Fruit fly (Drosophila melanogaster) whole organism, embryonic: ENCODE data around the gene CG5790.

Experiments used
- Blimp-1 ChIP-seq: fragments of 200-800 bp; sonication (Bioruptor generic); optimal IDR thresholded peaks from 3 replicates; lab custom pipeline; 2018; ENCODE audit warnings: missing biosample characterization, missing genetic modification characterization, mild to moderate bottlenecking, moderate library complexity, missing genetic modification reagents
- Bteb2 ChIP-seq: fragments of 200-800 bp; sonication (Bioruptor generic); optimal IDR thresholded peaks from 2 replicates; lab custom pipeline; 2016; ENCODE audit warnings: missing biosample characterization, missing genetic modification characterization
- CG10565 ChIP-seq: fragments of 200-800 bp; sonication (Bioruptor generic); optimal IDR thresholded peaks from 3 replicates; lab custom pipeline; 2016; ENCODE audit warnings: missing biosample characterization, mild to moderate bottlenecking, missing genetic modification characterization
- CG11398 ChIP-seq: fragments of 200-800 bp; sonication (Bioruptor generic); optimal IDR thresholded peaks from 2 replicates; lab custom pipeline; 2016; ENCODE audit warnings: missing biosample characterization, missing genetic modification characterization
- CG11723 ChIP-seq: fragments of 200-800 bp; sonication (Bioruptor generic); optimal IDR thresholded peaks from 2 replicates; lab custom pipeline; 2017; ENCODE audit warnings: missing biosample characterization, mild to moderate bottlenecking, missing genetic modification characterization
- CG12236 ChIP-seq: fragments of 200-800 bp; sonication (Bioruptor generic); optimal IDR thresholded peaks from 2 replicates; lab custom pipeline; 2016; ENCODE audit warnings: missing biosample characterization, missing genetic modification characterization
- CG13287 ChIP-seq: fragments of 200-800 bp; sonication (Bioruptor generic); IDR thresholded peaks from 2 replicates; pipeline ENCODE4 v1.3.6; 2022; ENCODE audit warnings: missing biosample characterization, missing genetic modification characterization; ENCODE audit not compliant: partially characterized antibody
- CG14014 ChIP-seq: fragments of 200-800 bp; sonication (Bioruptor generic); IDR thresholded peaks from 2 replicates; pipeline ENCODE4 v1.3.6; 2022; ENCODE audit warnings: missing biosample characterization, missing genetic modification characterization
- CG14667 ChIP-seq: fragments of 200-800 bp; sonication (Bioruptor generic); IDR thresholded peaks from 2 replicates; pipeline ENCODE4 v1.3.6; 2022; ENCODE audit warnings: missing biosample characterization, missing genetic modification characterization
- CG1529 ChIP-seq: fragments of 200-800 bp; sonication (Bioruptor generic); optimal IDR thresholded peaks from 3 replicates; lab custom pipeline; 2018; ENCODE audit warnings: missing biosample characterization, missing genetic modification characterization
- CG16815 ChIP-seq: fragments of 200-800 bp; sonication (Bioruptor generic); optimal IDR thresholded peaks from 3 replicates; lab custom pipeline; 2017; ENCODE audit warnings: missing biosample characterization, mild to moderate bottlenecking, missing genetic modification characterization
- CG17359 ChIP-seq: fragments of 200-800 bp; sonication (Bioruptor generic); optimal IDR thresholded peaks from 3 replicates; lab custom pipeline; 2018; ENCODE audit warnings: missing biosample characterization, mild to moderate bottlenecking, missing genetic modification characterization, moderate library complexity
- CG18011 ChIP-seq: fragments of 200-800 bp; sonication (Bioruptor generic); optimal IDR thresholded peaks from 2 replicates; lab custom pipeline; 2017; ENCODE audit warnings: missing biosample characterization, missing genetic modification characterization, mild to moderate bottlenecking, moderate library complexity, missing genotype
- CG32532 ChIP-seq: fragments of 200-800 bp; sonication (Bioruptor generic); IDR thresholded peaks from 2 replicates; pipeline ENCODE4 v1.3.6; 2022; ENCODE audit warnings: missing biosample characterization, missing genetic modification characterization
- CG3838 ChIP-seq: fragments of 200-800 bp; sonication (Bioruptor generic); optimal IDR thresholded peaks from 3 replicates; lab custom pipeline; 2016; ENCODE audit warnings: missing biosample characterization, missing genetic modification characterization
- CG4360 ChIP-seq: fragments of 200-800 bp; sonication (Bioruptor generic); IDR thresholded peaks from 2 replicates; pipeline ENCODE4 v1.3.6; 2022; ENCODE audit warnings: missing biosample characterization, missing genetic modification characterization
- CG43689 ChIP-seq: fragments of 200-800 bp; sonication (Bioruptor generic); IDR thresholded peaks from 2 replicates; pipeline ENCODE4 v1.3.6; 2022; ENCODE audit warnings: missing biosample characterization, missing genetic modification characterization
- CG4404 ChIP-seq: fragments of 200-800 bp; sonication (Bioruptor generic); IDR thresholded peaks from 2 replicates; pipeline ENCODE4 v1.3.6; 2022; ENCODE audit warnings: missing biosample characterization, missing genetic modification characterization
- CG6854 ChIP-seq: fragments of 200-800 bp; sonication (Bioruptor generic); optimal IDR thresholded peaks from 3 replicates; lab custom pipeline; 2017; ENCODE audit warnings: missing biosample characterization, mild to moderate bottlenecking, missing genetic modification characterization
- CG7357 ChIP-seq: fragments of 200-800 bp; sonication (Bioruptor generic); IDR thresholded peaks from 3 replicates; pipeline ENCODE4 v1.3.6; 2022; ENCODE audit warnings: missing biosample characterization, missing genetic modification characterization
- CG7556 ChIP-seq: fragments of 200-800 bp; sonication (Bioruptor generic); optimal IDR thresholded peaks from 2 replicates; lab custom pipeline; 2017; ENCODE audit warnings: missing biosample characterization, mild to moderate bottlenecking, missing genetic modification characterization
- CTCF ChIP-seq: fragments of 200-800 bp; sonication (Bioruptor generic); optimal IDR thresholded peaks from 2 replicates; lab custom pipeline; 2017; ENCODE audit warnings: missing biosample characterization, mild to moderate bottlenecking, missing genetic modification characterization, moderate library complexity
- CkIIα-i1 ChIP-seq: fragments of 200-800 bp; sonication (Bioruptor generic); IDR thresholded peaks from 2 replicates; pipeline ENCODE4 v1.3.6; 2022; ENCODE audit warnings: missing biosample characterization, missing genetic modification characterization
- D19B ChIP-seq: fragments of 200-800 bp; sonication (Bioruptor generic); optimal IDR thresholded peaks from 2 replicates; lab custom pipeline; 2017; ENCODE audit warnings: missing biosample characterization, mild to moderate bottlenecking, missing genetic modification characterization
- Deaf1 ChIP-seq: fragments of 200-800 bp; optimal IDR thresholded peaks from 3 replicates; lab custom pipeline; 2019; ENCODE audit warnings: missing biosample characterization, mild to moderate bottlenecking, missing genetic modification characterization, moderate library complexity
- Ets97D ChIP-seq: fragments of 200-800 bp; sonication (Bioruptor generic); optimal IDR thresholded peaks from 3 replicates; lab custom pipeline; 2016; ENCODE audit warnings: missing biosample characterization, missing genetic modification characterization
- Fer1 ChIP-seq: fragments of 200-800 bp; sonication (Bioruptor generic); optimal IDR thresholded peaks from 2 replicates; lab custom pipeline; 2017; ENCODE audit warnings: missing biosample characterization, mild to moderate bottlenecking, missing genetic modification characterization
- Hr3 ChIP-seq: fragments of 200-800 bp; sonication (Bioruptor generic); optimal IDR thresholded peaks from 3 replicates; lab custom pipeline; 2016; ENCODE audit warnings: missing biosample characterization, missing genetic modification characterization
- PHDP ChIP-seq: fragments of 200-800 bp; sonication (Bioruptor generic); optimal IDR thresholded peaks from 3 replicates; lab custom pipeline; 2018; ENCODE audit warnings: missing biosample characterization, mild to moderate bottlenecking, missing genetic modification characterization, moderate library complexity
- Trl ChIP-seq, 3 experiments: fragments of >200 bp in 2 of 3; fragments of 200-800 bp in 1 of 3; sonication (Bioruptor generic) in 1 of 3; optimal IDR thresholded peaks; 2 replicates in 1 of 3; 3 replicates in 2 of 3; lab custom pipeline; 2016 to 2017; ENCODE audit warnings: missing biosample characterization in 1 of 3, missing genetic modification characterization in 1 of 3
- ap ChIP-seq: fragments of 200-800 bp; sonication (Bioruptor generic); IDR thresholded peaks from 2 replicates; pipeline ENCODE4 v1.3.6; 2022; ENCODE audit warnings: missing biosample characterization, missing genetic modification characterization
- bbx ChIP-seq: fragments of 200-800 bp; sonication (Bioruptor generic); IDR thresholded peaks from 2 replicates; pipeline ENCODE4 v1.3.6; 2022; ENCODE audit warnings: missing biosample characterization, missing genetic modification characterization; ENCODE audit not compliant: partially characterized antibody
- bigmax ChIP-seq: fragments of 200-800 bp; sonication (Bioruptor generic); optimal IDR thresholded peaks from 2 replicates; lab custom pipeline; 2018; ENCODE audit warnings: missing biosample characterization, mild to moderate bottlenecking, missing genetic modification characterization
- br ChIP-seq: fragments of >200 bp; optimal IDR thresholded peaks from 2 replicates; lab custom pipeline; 2017
- chn ChIP-seq: fragments of 200-800 bp; sonication (Bioruptor generic); optimal IDR thresholded peaks from 2 replicates; lab custom pipeline; 2016; ENCODE audit warnings: missing biosample characterization, missing genetic modification characterization
- ci ChIP-seq: fragments of 200-800 bp; sonication (Bioruptor generic); IDR thresholded peaks from 3 replicates; pipeline ENCODE4 v1.3.6; 2022; ENCODE audit warnings: missing biosample characterization, missing genetic modification characterization
- cwo ChIP-seq: fragments of 200-800 bp; sonication (Bioruptor generic); optimal IDR thresholded peaks from 3 replicates; lab custom pipeline; 2017; ENCODE audit warnings: missing biosample characterization, missing genetic modification characterization, mild to moderate bottlenecking, moderate library complexity, missing genetic modification reagents
- ftz-f1 ChIP-seq: fragments of 200-800 bp; sonication (Bioruptor generic); optimal IDR thresholded peaks from 2 replicates; lab custom pipeline; 2016; ENCODE audit warnings: missing biosample characterization, missing genetic modification characterization
- gce ChIP-seq: fragments of 200-800 bp; sonication (Bioruptor generic); IDR thresholded peaks from 3 replicates; pipeline ENCODE4 v1.3.6; 2022; ENCODE audit warnings: missing biosample characterization, missing genetic modification characterization
- hbn ChIP-seq: fragments of 200-800 bp; sonication (Bioruptor generic); IDR thresholded peaks from 2 replicates; pipeline ENCODE4 v1.3.6; 2022; ENCODE audit warnings: missing biosample characterization, missing genetic modification characterization; ENCODE audit not compliant: partially characterized antibody
- hth ChIP-seq: fragments of >200 bp; optimal IDR thresholded peaks from 2 replicates; lab custom pipeline; 2017; ENCODE audit warnings: inconsistent platforms
- jumu ChIP-seq: fragments of 200-800 bp; sonication (Bioruptor generic); optimal IDR thresholded peaks from 3 replicates; lab custom pipeline; 2016; ENCODE audit warnings: missing biosample characterization, missing genetic modification characterization
- oc ChIP-seq: fragments of 200-800 bp; sonication (Bioruptor generic); optimal IDR thresholded peaks from 2 replicates; lab custom pipeline; 2018; ENCODE audit warnings: missing biosample characterization, mild to moderate bottlenecking, missing genetic modification characterization, moderate library complexity
- onecut ChIP-seq: fragments of 200-800 bp; sonication (Bioruptor generic); IDR thresholded peaks from 2 replicates; pipeline ENCODE4 v1.3.6; 2022; ENCODE audit warnings: missing biosample characterization, missing genetic modification characterization
- pfk ChIP-seq: fragments of 200-800 bp; sonication (Bioruptor generic); optimal IDR thresholded peaks from 2 replicates; lab custom pipeline; 2018; ENCODE audit warnings: missing biosample characterization, mild to moderate bottlenecking, missing genetic modification characterization, moderate library complexity
- pros ChIP-seq: fragments of 200-800 bp; sonication (Bioruptor generic); optimal IDR thresholded peaks from 3 replicates; lab custom pipeline; 2019; ENCODE audit warnings: missing biosample characterization, mild to moderate bottlenecking, missing genetic modification characterization, moderate library complexity
- pum ChIP-seq: fragments of 200-800 bp; sonication (Bioruptor generic); optimal IDR thresholded peaks from 2 replicates; lab custom pipeline; 2016; ENCODE audit warnings: missing biosample characterization, missing genetic modification characterization
- ranshi ChIP-seq: fragments of 200-800 bp; sonication (Bioruptor generic); IDR thresholded peaks from 2 replicates; pipeline ENCODE4 v1.3.6; 2022; ENCODE audit warnings: missing biosample characterization, missing genetic modification characterization
- salm ChIP-seq: fragments of 200-800 bp; sonication (Bioruptor generic); optimal IDR thresholded peaks from 2 replicates; lab custom pipeline; 2018; ENCODE audit warnings: missing biosample characterization, mild to moderate bottlenecking, missing genetic modification characterization
- scrt ChIP-seq: fragments of 200-800 bp; sonication (Bioruptor generic); optimal IDR thresholded peaks from 2 replicates; lab custom pipeline; 2018; ENCODE audit warnings: missing biosample characterization, mild to moderate bottlenecking, missing genetic modification characterization, moderate library complexity
- sens ChIP-seq: fragments of 200-800 bp; sonication (Bioruptor generic); peaks from one replicate; lab custom pipeline; 2016; ENCODE audit warnings: missing biosample characterization, missing genetic modification characterization
- sna ChIP-seq: fragments of 200-800 bp; sonication (Bioruptor generic); IDR thresholded peaks from 2 replicates; pipeline ENCODE4 v1.3.6; 2022; ENCODE audit warnings: missing biosample characterization, missing genetic modification characterization; ENCODE audit not compliant: partially characterized antibody
- zfh2 ChIP-seq: fragments of 200-800 bp; sonication (Bioruptor generic); optimal IDR thresholded peaks from 2 replicates; lab custom pipeline; 2016; ENCODE audit warnings: missing biosample characterization, missing genetic modification characterization

CG5790 gene

DNA sequence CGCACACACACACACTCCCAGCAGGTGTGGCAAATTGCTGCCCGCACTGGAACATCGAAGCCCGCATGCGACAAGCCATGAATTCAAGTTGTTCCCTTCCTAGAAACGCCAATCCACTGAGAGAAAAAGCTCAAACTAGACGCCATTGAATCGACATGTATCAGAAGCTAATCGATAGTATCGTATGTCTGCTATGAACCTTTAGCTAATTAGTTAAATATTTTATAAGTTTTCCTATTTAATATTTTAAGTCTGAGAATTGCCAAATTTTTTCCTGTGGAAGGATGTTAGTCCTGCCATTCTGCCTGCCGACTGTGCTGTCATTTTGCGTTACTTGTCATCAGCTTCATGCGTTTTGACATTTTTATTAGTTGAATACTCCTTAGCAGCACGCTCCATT lies 26.8 kb upstream of the CG5790 start (continued):
- no peak for TF ChIP-seq ap (GFP tag; lab: Robert Waterston, UW)
- no peak for TF ChIP-seq Trl (optimal IDR thresholded peaks at IDR 0.05; lab: Kevin White, UChicago)
- TF ChIP-seq Trl (GFP tag; optimal IDR thresholded peaks at IDR 0.05; lab: Kevin White, UChicago): no peak
- no peak for TF ChIP-seq salm (tag; lab: Kevin White, UChicago)
- TF ChIP-seq Fer1 (GFP tag; lab: Kevin White, UChicago): peak; percentile 60
- TF ChIP-seq Ets97D (GFP tag; lab: Kevin White, UChicago): no peak
- no peak for TF ChIP-seq Blimp-1 (GFP tag; lab: Kevin White, UChicago)
- TF ChIP-seq gce (GFP tag; lab: Robert Waterston, UW): no peak
- TF ChIP-seq CG14014: no peak
- peak; percentile 20 for TF ChIP-seq CG7556 (GFP tag; lab: Kevin White, UChicago)
- no peak for TF ChIP-seq CG4360 (GFP tag; lab: Robert Waterston, UW)
- no peak for TF ChIP-seq scrt (GFP tag; lab: Kevin White, UChicago)
- TF ChIP-seq CkIIα-i1 (GFP tag; lab: Robert Waterston, UW): no peak
- no peak for TF ChIP-seq ftz-f1
- peak; percentile 17 for TF ChIP-seq cwo (GFP tag; lab: Kevin White, UChicago)
- no peak for TF ChIP-seq sens (GFP tag; lab: Kevin White, UChicago)
- no peak for TF ChIP-seq jumu
- TF ChIP-seq CG43689 (GFP tag; lab: Robert Waterston, UW): no peak
- TF ChIP-seq pfk (GFP tag; lab: Kevin White, UChicago): no peak
- no peak for TF ChIP-seq CG13287 (GFP tag; lab: Robert Waterston, UW)
- no peak for TF ChIP-seq D19B (GFP tag; lab: Kevin White, UChicago)
- no peak for TF ChIP-seq hbn (GFP tag; lab: Robert Waterston, UW)
- TF ChIP-seq br (lab: Kevin White, UChicago): no peak
- TF ChIP-seq Deaf1 (tag; lab: Kevin White, UChicago): no peak
- TF ChIP-seq Hr3 (GFP tag; lab: Kevin White, UChicago): no peak
- TF ChIP-seq hth (lab: Kevin White, UChicago): no peak
- no peak for TF ChIP-seq CG12236
- no peak for TF ChIP-seq CG6854 (GFP tag; lab: Kevin White, UChicago)
- no peak for TF ChIP-seq CG7357
- no peak for TF ChIP-seq CG18011
- no peak for TF ChIP-seq oc (tag; lab: Kevin White, UChicago)
- TF ChIP-seq chn (GFP tag; lab: Kevin White, UChicago): no peak
- TF ChIP-seq bbx (GFP tag; lab: Robert Waterston, UW): no peak
- no peak for TF ChIP-seq CG11398 (GFP tag; lab: Kevin White, UChicago)
- no peak for TF ChIP-seq CG10565 (GFP tag; lab: Kevin White, UChicago)
- no peak for TF ChIP-seq pum
- TF ChIP-seq CG14667 (GFP tag; lab: Robert Waterston, UW): no peak
- no peak for TF ChIP-seq zfh2
- no peak for TF ChIP-seq CTCF (GFP tag; lab: Kevin White, UChicago)
- TF ChIP-seq CG17359 (tag; lab: Kevin White, UChicago): no peak
- no peak for TF ChIP-seq sna (GFP tag; lab: Robert Waterston, UW)
- no peak for TF ChIP-seq bigmax (GFP tag; lab: Kevin White, UChicago)
- no peak for TF ChIP-seq CG11723 (GFP tag; lab: Kevin White, UChicago)
- TF ChIP-seq PHDP (tag; lab: Kevin White, UChicago): no peak
- no peak for TF ChIP-seq CG1529 (GFP tag; lab: Kevin White, UChicago)
- TF ChIP-seq ci (GFP tag; lab: Robert Waterston, UW): no peak
- no peak for TF ChIP-seq pros
- TF ChIP-seq CG4404 (GFP tag; lab: Robert Waterston, UW): no peak
- TF ChIP-seq CG3838: no peak
- TF ChIP-seq CG32532 (GFP tag; lab: Robert Waterston, UW): peak; percentile 23; the same call in 1 of the 2 replicates
- no peak for TF ChIP-seq CG16815
- TF ChIP-seq Bteb2: no peak
- no peak for TF ChIP-seq ranshi (GFP tag; lab: Robert Waterston, UW)
- no peak for TF ChIP-seq onecut (GFP tag; lab: Robert Waterston, UW)
